Worm (Caenorhabditis elegans): Measurements from ENCODE around the gene ZK355.8.

- no peak for TF ChIP-seq C06A6.2 (GFP tag; conservative IDR thresholded peaks at IDR 0.05)
- TF ChIP-seq pbrm-1 (GFP tag; IDR thresholded peaks at IDR 0.05) = no peak
- TF ChIP-seq snpc-1.3 (tag; optimal IDR thresholded peaks at IDR 0.05; ENCODE audit: insufficient read depth) = no peak
- no peak for TF ChIP-seq ztf-6 (GFP tag; IDR thresholded peaks at IDR 0.05)
- no peak for TF ChIP-seq akir-1 (GFP tag; optimal IDR thresholded peaks at IDR 0.05)
- TF ChIP-seq egrh-3 (GFP tag; IDR thresholded peaks at IDR 0.05) = no peak
- TF ChIP-seq sea-2 (GFP tag; IDR thresholded peaks at IDR 0.05) = no peak
- no peak for TF ChIP-seq lir-1 (GFP tag; conservative IDR thresholded peaks at IDR 0.05)
- TF ChIP-seq Y53F4B.3 (GFP tag; IDR thresholded peaks at IDR 0.05) = no peak
- no peak for TF ChIP-seq snpc-4 (GFP tag; optimal IDR thresholded peaks at IDR 0.05)
- no peak for TF ChIP-seq snpc-4 (tag; optimal IDR thresholded peaks at IDR 0.05)
- no peak for TF ChIP-seq ztf-22 (GFP tag; optimal IDR thresholded peaks at IDR 0.05)
- no peak for TF ChIP-seq nfya-1 (tag; optimal IDR thresholded peaks at IDR 0.05; ENCODE audit: borderline replicate concordance, insufficient read depth)
- TF ChIP-seq zfh-2 (GFP tag; conservative IDR thresholded peaks at IDR 0.05) = no peak
Measured at ce11 chrII:2930499-2930898, 2.9 kb downstream of the ZK355.8 start, which contains the start of the genes irld-64 and irld-63.
